Worm (Caenorhabditis elegans) whole organism, late embryonic: ENCODE results near the gene T12A2.21.
A peak's percentile ranks its signal among the peaks of the same experiment; 100 is the strongest.

ENCODE experiments used
- F13H6.1 ChIP-seq: sonication (generic microtip); optimal IDR thresholded peaks from 2 replicates; lab custom pipeline; 2016; ENCODE audit warnings: missing genetic modification characterization, missing compliant biosample characterization
- ceh-34 ChIP-seq: sonication (generic microtip); optimal IDR thresholded peaks from 2 replicates; lab custom pipeline; 2016; ENCODE audit warnings: mild to moderate bottlenecking, missing genetic modification characterization, missing compliant biosample characterization
- ets-4 ChIP-seq: sonication (generic microtip); optimal IDR thresholded peaks from 2 replicates; lab custom pipeline; 2016; ENCODE audit warnings: missing genetic modification characterization, missing compliant biosample characterization
- fkh-6 ChIP-seq: sonication (generic microtip); optimal IDR thresholded peaks from 2 replicates; lab custom pipeline; 2016; ENCODE audit warnings: missing genetic modification characterization, missing compliant biosample characterization
- hlh-13 ChIP-seq: fragments of 200-800 bp; sonication (Bioruptor generic); optimal IDR thresholded peaks from 2 replicates; lab custom pipeline; 2018; ENCODE audit warnings: mild to moderate bottlenecking, missing genetic modification characterization, missing compliant biosample characterization
- lin-11 ChIP-seq: fragments of 200-800 bp; sonication (Bioruptor generic); optimal IDR thresholded peaks from 2 replicates; lab custom pipeline; 2018; ENCODE audit warnings: mild to moderate bottlenecking, missing genetic modification characterization, missing compliant biosample characterization
- madf-2 ChIP-seq: sonication (generic microtip); optimal IDR thresholded peaks from 2 replicates; lab custom pipeline; 2017; ENCODE audit warnings: missing genetic modification characterization, missing compliant biosample characterization
- nhr-11 ChIP-seq: fragments of 150-350 bp; optimal IDR thresholded peaks from 2 replicates; lab custom pipeline; 2014; ENCODE audit warnings: missing biosample characterization, missing genetic modification characterization
- rnt-1 ChIP-seq: sonication (generic microtip); optimal IDR thresholded peaks from 2 replicates; lab custom pipeline; 2016; ENCODE audit warnings: missing genetic modification characterization, missing compliant biosample characterization
- syd-9 ChIP-seq: sonication (generic microtip); optimal IDR thresholded peaks from 2 replicates; lab custom pipeline; 2016; ENCODE audit warnings: mild to moderate bottlenecking, missing genetic modification characterization, moderate library complexity, missing compliant biosample characterization
- tbx-2 ChIP-seq: sonication (generic microtip); optimal IDR thresholded peaks from 2 replicates; lab custom pipeline; 2016; ENCODE audit warnings: missing genetic modification characterization, missing compliant biosample characterization
- ztf-16 ChIP-seq: sonication (generic microtip); optimal IDR thresholded peaks from 2 replicates; lab custom pipeline; 2017; ENCODE audit warnings: missing genetic modification characterization, missing compliant biosample characterization

DNA sequence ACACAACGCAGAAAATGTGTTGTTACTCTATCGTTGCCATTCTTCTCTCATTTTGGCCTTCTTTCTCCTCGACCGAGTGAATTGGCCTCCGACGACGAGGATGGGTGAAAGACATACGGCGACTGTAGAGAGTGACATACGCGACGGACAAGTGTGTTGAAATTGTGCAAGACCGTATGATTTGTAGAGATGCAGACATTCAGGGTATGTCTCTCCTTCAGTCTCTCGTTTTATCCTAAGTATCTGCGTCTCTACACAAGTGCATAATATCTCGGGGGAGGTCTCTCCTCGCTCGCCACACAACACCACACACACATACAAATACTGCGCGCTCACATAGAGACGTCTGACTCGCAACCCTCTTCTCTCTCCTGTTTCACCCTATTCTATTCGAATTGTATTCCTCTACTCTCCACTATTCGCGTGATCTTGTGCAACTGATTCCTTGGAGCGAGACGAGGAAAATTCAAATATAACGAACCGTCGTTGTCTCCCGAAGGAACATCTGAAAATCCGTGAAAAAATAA lies 43.6 kb upstream of the T12A2.21 start, which contains the start of gene hmg-1.2:
- TF ChIP-seq ceh-34 (peak; percentile 68), syd-9 (tag; lab: Kevin White, UChicago) (no peak), F13H6.1 (tag; lab: Kevin White, UChicago) (no peak), lin-11 (no peak), ets-4 (no peak), hlh-13 (GFP tag; lab: Kevin White, UChicago) (no peak), nhr-11 (no peak), fkh-6 (peak; percentile 40), madf-2 (tag; lab: Kevin White, UChicago) (peak; percentile 54), ztf-16 (tag; lab: Kevin White, UChicago) (no peak), tbx-2 (tag; lab: Kevin White, UChicago) (peak; percentile 51), rnt-1 (tag; lab: Kevin White, UChicago) (peak; percentile 48)
